Worm (Caenorhabditis elegans): ENCODE measurements around the gene klc-1.

Gene klc-1

ce11 chrIV:11080823-11081285 is 2.7 kb upstream of the klc-1 start, which contains the start of gene atg-7 (continued):
- TF ChIP-seq ztf-3 (GFP tag; optimal IDR thresholded peaks at IDR 0.05): no peak
- TF ChIP-seq lin-35 (GFP tag; optimal IDR thresholded peaks at IDR 0.05): peak in 1 of 3 experiments; percentile 13
- peak; percentile 17 for TF ChIP-seq lsl-1 (GFP tag; optimal IDR thresholded peaks at IDR 0.05)
- TF ChIP-seq zfh-2 (GFP tag; conservative IDR thresholded peaks at IDR 0.05): no peak
- TF ChIP-seq attf-3 (GFP tag; conservative IDR thresholded peaks at IDR 0.05): no peak
- TF ChIP-seq snpc-3.4 (tag; optimal IDR thresholded peaks at IDR 0.05): no peak
- peak; percentile 60 for TF ChIP-seq F10E7.11 (tag; optimal IDR thresholded peaks at IDR 0.05)
- no peak for TF ChIP-seq egl-18 (GFP tag; IDR thresholded peaks at IDR 0.05)
- TF ChIP-seq F37B4.10 (GFP tag; IDR thresholded peaks at IDR 0.05): no peak
- TF ChIP-seq tbp1 (GFP tag; optimal IDR thresholded peaks at IDR 0.05): no peak
- TF ChIP-seq Y95B8A.8 (GFP tag; IDR thresholded peaks at IDR 0.05): no peak
- no peak for TF ChIP-seq nfya-2 (GFP tag; IDR thresholded peaks at IDR 0.05)
- TF ChIP-seq let-526 (GFP tag; IDR thresholded peaks at IDR 0.05): no peak
- TF ChIP-seq F49E8.2 (tag; optimal IDR thresholded peaks at IDR 0.05; ENCODE audit: insufficient read depth): peak; percentile 80
- TF ChIP-seq hmg-20 (GFP tag; IDR thresholded peaks at IDR 0.05): peak; percentile 4; the same call in 1 of the 2 replicates
- no peak for TF ChIP-seq F33H1.4 (GFP tag; IDR thresholded peaks at IDR 0.05)
- TF ChIP-seq egrh-3 (GFP tag; IDR thresholded peaks at IDR 0.05): no peak
- TF ChIP-seq athp-1 (tag; optimal IDR thresholded peaks at IDR 0.05): peak; percentile 35
- no peak for TF ChIP-seq pha-4 (tag; optimal IDR thresholded peaks at IDR 0.05)
- TF ChIP-seq fkh-3 (tag; optimal IDR thresholded peaks at IDR 0.05): no peak
- no peak for TF ChIP-seq K11D2.4 (GFP tag; IDR thresholded peaks at IDR 0.05)
- TF ChIP-seq lag-1 (GFP tag; IDR thresholded peaks at IDR 0.05): no peak
- TF ChIP-seq dpff-1 (tag; optimal IDR thresholded peaks at IDR 0.05): no peak
- no peak for TF ChIP-seq T26A5.8 (tag; optimal IDR thresholded peaks at IDR 0.05)
- peak; percentile 34; the same call in 1 of the 2 replicates for TF ChIP-seq hmg-1.2 (GFP tag; IDR thresholded peaks at IDR 0.05)
- TF ChIP-seq mes-4 (tag; optimal IDR thresholded peaks at IDR 0.05): no peak
- peak; percentile 43 for TF ChIP-seq lin-54 (GFP tag; optimal IDR thresholded peaks at IDR 0.05)
- TF ChIP-seq ets-4 (GFP tag; optimal IDR thresholded peaks at IDR 0.05): no peak
- TF ChIP-seq F55B11.4 (tag; optimal IDR thresholded peaks at IDR 0.05; ENCODE audit: borderline replicate concordance, insufficient read depth): no peak
- TF ChIP-seq madf-6 (GFP tag; IDR thresholded peaks at IDR 0.05): peak; percentile 39
- no peak for TF ChIP-seq lir-1 (GFP tag; conservative IDR thresholded peaks at IDR 0.05)
- no peak for TF ChIP-seq ceh-40 (GFP tag; IDR thresholded peaks at IDR 0.05)
- no peak for TF ChIP-seq lin-26 (GFP tag; IDR thresholded peaks at IDR 0.05)
- TF ChIP-seq ztf-26 (tag; optimal IDR thresholded peaks at IDR 0.05): no peak
- peak; percentile 92 for TF ChIP-seq ama-1 (optimal IDR thresholded peaks at IDR 0.05)
- TF ChIP-seq ama-1 (GFP tag; optimal IDR thresholded peaks at IDR 0.05): peak; percentile 31 to 64
- no peak for TF ChIP-seq unc-62 (GFP tag; optimal IDR thresholded peaks at IDR 0.05)
- TF ChIP-seq rec-8 (tag; optimal IDR thresholded peaks at IDR 0.05): peak in 1 of 2 experiments; percentile 8
- no peak for TF ChIP-seq C17E4.6 (GFP tag; IDR thresholded peaks at IDR 0.05)
- TF ChIP-seq snpc-4 (GFP tag; optimal IDR thresholded peaks at IDR 0.05): no peak
- peak in 2 of 4 experiments; percentile 37 to 41 for TF ChIP-seq snpc-4 (tag; optimal IDR thresholded peaks at IDR 0.05)
- TF ChIP-seq F39B2.1 (GFP tag; IDR thresholded peaks at IDR 0.05): no peak
- no peak; the same call in 1 of the 2 replicates for TF ChIP-seq aptf-2 (GFP tag; conservative IDR thresholded peaks at IDR 0.05)
- no peak; the same call in 1 of the 2 replicates for TF ChIP-seq D2030.7 (GFP tag; IDR thresholded peaks at IDR 0.05)
- peak in 1 of 2 experiments; percentile 31 for TF ChIP-seq let-607 (tag; optimal IDR thresholded peaks at IDR 0.05)
- no peak for TF ChIP-seq B0035.1 (tag; optimal IDR thresholded peaks at IDR 0.05)
- TF ChIP-seq gei-17 (GFP tag; optimal IDR thresholded peaks at IDR 0.05): peak; percentile 4
- TF ChIP-seq snpc-1.1 (tag; optimal IDR thresholded peaks at IDR 0.05; ENCODE audit: insufficient read depth): no peak
- no peak for TF ChIP-seq bed-2 (GFP tag; IDR thresholded peaks at IDR 0.05)
